Worm (Caenorhabditis elegans) whole organism, L2 larva: ENCODE measurements around the gene F26A1.1.

Experiments
- F13H6.1 ChIP-seq: sonication (generic microtip); optimal IDR thresholded peaks from 2 replicates; lab custom pipeline; 2016; ENCODE audit warnings: missing genetic modification characterization, missing compliant biosample characterization
- R02D3.7 ChIP-seq: fragments of 150-350 bp; optimal IDR thresholded peaks from 2 replicates; lab custom pipeline; 2014; ENCODE audit warnings: missing biosample characterization, missing genetic modification characterization
- elt-3 ChIP-seq: sonication (generic microtip); optimal IDR thresholded peaks from 2 replicates; lab custom pipeline; 2017; ENCODE audit warnings: missing biosample characterization, missing genetic modification characterization
- fos-1 ChIP-seq: fragments of 150-350 bp; optimal IDR thresholded peaks from 2 replicates; lab custom pipeline; 2014; ENCODE audit warnings: missing biosample characterization, missing genetic modification characterization
- gmeb-1 ChIP-seq: fragments of 150-350 bp; optimal IDR thresholded peaks from 2 replicates; lab custom pipeline; 2014; ENCODE audit warnings: missing biosample characterization, missing genetic modification characterization
- lin-39 ChIP-seq: fragments of 150-350 bp; optimal IDR thresholded peaks from 2 replicates; lab custom pipeline; 2014; ENCODE audit warnings: missing biosample characterization, missing genetic modification reagents, missing genetic modification characterization
- lsy-2 ChIP-seq, 2 experiments: fragments of 150-350 bp in 1 of 2; sonication (generic microtip) in 1 of 2; optimal IDR thresholded peaks; 2 replicates each; lab custom pipeline; 2014 to 2017; ENCODE audit warnings: missing biosample characterization in 2 of 2, missing genetic modification characterization in 2 of 2
- nhr-12 ChIP-seq: fragments of 150-350 bp; optimal IDR thresholded peaks from 2 replicates; lab custom pipeline; 2014; ENCODE audit warnings: missing biosample characterization, missing genetic modification characterization
- nhr-129 ChIP-seq: fragments of 150-350 bp; optimal IDR thresholded peaks from 2 replicates; lab custom pipeline; 2014; ENCODE audit warnings: missing biosample characterization, missing genetic modification characterization
- nhr-23 ChIP-seq: fragments of 150-350 bp; optimal IDR thresholded peaks from 2 replicates; lab custom pipeline; 2014; ENCODE audit warnings: missing biosample characterization, missing genetic modification reagents, missing genetic modification characterization
- nhr-237 ChIP-seq: fragments of 150-350 bp; optimal IDR thresholded peaks from 2 replicates; lab custom pipeline; 2014; ENCODE audit warnings: missing biosample characterization, missing genetic modification characterization
- sma-9 ChIP-seq, 2 experiments: fragments of 150-350 bp in 1 of 2; sonication (generic microtip) in 1 of 2; optimal IDR thresholded peaks; 2 replicates each; lab custom pipeline; 2014 to 2016; ENCODE audit warnings: missing genetic modification characterization in 2 of 2, mild to moderate bottlenecking in 1 of 2, missing biosample characterization in 1 of 2, missing compliant biosample characterization in 1 of 2, missing genetic modification reagents in 1 of 2, moderate library complexity in 1 of 2
- snpc-4 ChIP-seq: fragments of 150-350 bp; optimal IDR thresholded peaks from 2 replicates; lab custom pipeline; 2014; ENCODE audit warnings: missing biosample characterization, missing genetic modification characterization
- unc-62 ChIP-seq: fragments of 150-350 bp; optimal IDR thresholded peaks from 2 replicates; lab custom pipeline; 2014; ENCODE audit warnings: missing biosample characterization, missing genetic modification reagents, missing genetic modification characterization
- ztf-1 ChIP-seq: fragments of 200-800 bp; sonication (Bioruptor generic); conservative IDR thresholded peaks from 2 replicates; pipeline ENCODE4 v1.3.6; 2022; ENCODE audit warnings: missing genetic modification characterization, missing compliant biosample characterization
- ztf-11 ChIP-seq: sonication (generic microtip); optimal IDR thresholded peaks from 2 replicates; lab custom pipeline; 2017; ENCODE audit warnings: missing biosample characterization, missing genetic modification characterization
- ztf-4 ChIP-seq: fragments of 150-350 bp; optimal IDR thresholded peaks from 2 replicates; lab custom pipeline; 2014; ENCODE audit warnings: missing biosample characterization, missing genetic modification characterization

F26A1.1 gene

ce11 chrIII:4899728-4900127 lies 49.4 kb downstream of the F26A1.1 start (continued):
- TF ChIP-seq nhr-23 (tag; lab: Kevin White, UChicago) (no peak), ztf-1 (0 out of 2 replicates have a peak, but pooled peaks have one; percentile 58), sma-9 (GFP tag; optimal IDR thresholded peaks at IDR 0.05; lab: Kevin White, UChicago) (peak; percentile 99), sma-9 (tag; optimal IDR thresholded peaks at IDR 0.05; lab: Kevin White, UChicago) (no peak), nhr-237 (tag; lab: Kevin White, UChicago) (peak; percentile 87), nhr-12 (tag; lab: Kevin White, UChicago) (peak; percentile 65), ztf-11 (tag; lab: Kevin White, UChicago) (no peak), ztf-4 (tag; lab: Kevin White, UChicago) (peak; percentile 99), elt-3 (tag; lab: Kevin White, UChicago) (no peak), lin-39 (tag; lab: Kevin White, UChicago) (peak; percentile 77), F13H6.1 (tag; lab: Kevin White, UChicago) (peak; percentile 100), gmeb-1 (tag; lab: Kevin White, UChicago) (peak; percentile 93), nhr-129 (tag; lab: Kevin White, UChicago) (peak; percentile 99), unc-62 (GFP tag; lab: Kevin White, UChicago) (peak; percentile 95), snpc-4 (tag; lab: Kevin White, UChicago) (peak; percentile 89), R02D3.7 (tag; lab: Kevin White, UChicago) (peak; percentile 69)

ce11 chrIII:4900260-4900659 lies 50.0 kb downstream of the F26A1.1 start, which contains the start of gene tag-340:
Gene tag-340, plus strand, starts transcription at chrIII:4900508.
- TF ChIP-seq lsy-2 (tag; optimal IDR thresholded peaks at IDR 0.05; lab: Kevin White, UChicago) = no peak
- TF ChIP-seq fos-1 (tag; lab: Kevin White, UChicago) = peak; percentile 28
